Fruit fly (Drosophila melanogaster) whole organism, wandering third instar larva: ENCODE data around the gene ex.

Source experiments
- Abd-B ChIP-seq: fragments of >200 bp; optimal IDR thresholded peaks from 2 replicates; lab custom pipeline; 2017; ENCODE audit warnings: missing biosample characterization, missing genetic modification characterization
- CG32264 ChIP-seq: fragments of 200-800 bp; sonication (Bioruptor generic); optimal IDR thresholded peaks from 2 replicates; lab custom pipeline; 2016; ENCODE audit warnings: missing biosample characterization, missing genetic modification characterization
- CG9705 ChIP-seq: fragments of 200-800 bp; sonication (Bioruptor generic); optimal IDR thresholded peaks from 2 replicates; lab custom pipeline; 2018; ENCODE audit warnings: missing biosample characterization, mild to moderate bottlenecking, missing genetic modification characterization
- Dfd ChIP-seq: fragments of >200 bp; optimal IDR thresholded peaks from 2 replicates; lab custom pipeline; 2017; ENCODE audit warnings: missing biosample characterization, missing genetic modification characterization
- Dif ChIP-seq: fragments of 200-275, 200-300 bp; sonication (Bioruptor generic); optimal IDR thresholded peaks from 2 replicates; lab custom pipeline; 2018; ENCODE audit warnings: missing biosample characterization, missing genetic modification characterization; ENCODE audit not compliant: partially characterized antibody
- GATAd ChIP-seq: sonication (Bioruptor generic); optimal IDR thresholded peaks from 2 replicates; lab custom pipeline; 2016; ENCODE audit warnings: missing biosample characterization, missing genetic modification characterization
- Hnf4 ChIP-seq: fragments of 200-800 bp; sonication (Bioruptor generic); optimal IDR thresholded peaks from 2 replicates; lab custom pipeline; 2016; ENCODE audit warnings: missing biosample characterization, mild to moderate bottlenecking, missing genetic modification characterization
- Hr78 ChIP-seq: fragments of >200 bp; optimal IDR thresholded peaks from 2 replicates; lab custom pipeline; 2017; ENCODE audit warnings: missing biosample characterization, missing genetic modification characterization
- Myc ChIP-seq: fragments of >200 bp; optimal IDR thresholded peaks from 2 replicates; lab custom pipeline; 2017
- OdsH ChIP-seq: fragments of 200-800 bp; sonication (Bioruptor generic); optimal IDR thresholded peaks from 2 replicates; lab custom pipeline; 2016; ENCODE audit warnings: missing biosample characterization, mild to moderate bottlenecking, missing genetic modification characterization
- Rel ChIP-seq, 2 experiments: fragments of 200-800 bp; sonication (Bioruptor generic) in 1 of 2; optimal IDR thresholded peaks; 2 replicates in 1 of 2; 3 replicates in 1 of 2; lab custom pipeline; 2016 to 2019; ENCODE audit warnings: mild to moderate bottlenecking in 2 of 2, missing biosample characterization in 2 of 2, missing genetic modification characterization in 2 of 2, moderate library complexity in 1 of 2
- Sp1 ChIP-seq: fragments of 200-800 bp; sonication (Bioruptor generic); optimal IDR thresholded peaks from 3 replicates; lab custom pipeline; 2019; ENCODE audit warnings: missing biosample characterization, mild to moderate bottlenecking, missing genetic modification characterization, moderate library complexity
- Vsx2 ChIP-seq: fragments of 200-300, 225-300 bp; sonication (Bioruptor generic); optimal IDR thresholded peaks from 2 replicates; lab custom pipeline; 2018; ENCODE audit warnings: missing biosample characterization, missing genetic modification characterization; ENCODE audit not compliant: partially characterized antibody
- br ChIP-seq: fragments of 200-800 bp; sonication (Bioruptor generic); optimal IDR thresholded peaks from 2 replicates; lab custom pipeline; 2016; ENCODE audit warnings: missing biosample characterization, missing genetic modification characterization
- brk ChIP-seq: fragments of 200-800 bp; sonication (Bioruptor generic); optimal IDR thresholded peaks from 2 replicates; lab custom pipeline; 2016; ENCODE audit warnings: missing biosample characterization, mild to moderate bottlenecking, missing genetic modification characterization
- dl ChIP-seq, 2 experiments: fragments of 175-275, 200-275 bp in 1 of 2; fragments of 200-275 bp in 1 of 2; sonication (Bioruptor generic); optimal IDR thresholded peaks; lab custom pipeline; 2018; ENCODE audit warnings: mild to moderate bottlenecking in 2 of 2, missing biosample characterization in 2 of 2, missing genetic modification characterization in 2 of 2, moderate library complexity in 2 of 2; ENCODE audit not compliant: partially characterized antibody in 2 of 2, insufficient read depth in 1 of 2
- dmrt93B ChIP-seq: fragments of 200-800 bp; sonication (Bioruptor generic); optimal IDR thresholded peaks from 2 replicates; lab custom pipeline; 2018; ENCODE audit warnings: missing biosample characterization, mild to moderate bottlenecking, missing genetic modification characterization
- dsf ChIP-seq: sonication (Bioruptor generic); optimal IDR thresholded peaks from 2 replicates; lab custom pipeline; 2016; ENCODE audit warnings: missing biosample characterization, missing genetic modification characterization, borderline replicate concordance
- foxo ChIP-seq, 2 experiments: fragments of 200-800 bp; sonication (Bioruptor generic); optimal IDR thresholded peaks; 2 replicates in 1 of 2; 3 replicates in 1 of 2; lab custom pipeline; 2016 to 2017; ENCODE audit warnings: missing biosample characterization in 2 of 2, missing genetic modification characterization in 2 of 2
- fru ChIP-seq: fragments of 200-800 bp; sonication (Bioruptor generic); optimal IDR thresholded peaks from 3 replicates; lab custom pipeline; 2016; ENCODE audit warnings: missing biosample characterization, mild to moderate bottlenecking, missing genetic modification characterization
- h ChIP-seq: fragments of 200-800 bp; sonication (Bioruptor generic); optimal IDR thresholded peaks from 3 replicates; lab custom pipeline; 2016; ENCODE audit warnings: missing biosample characterization, mild to moderate bottlenecking, missing genetic modification characterization
- jim ChIP-seq: fragments of 175-275, 200-325 bp; sonication (Bioruptor generic); optimal IDR thresholded peaks from 2 replicates; lab custom pipeline; 2016; ENCODE audit warnings: missing biosample characterization, mild to moderate bottlenecking, missing genetic modification characterization
- pan ChIP-seq: fragments of >200 bp; optimal IDR thresholded peaks from 2 replicates; lab custom pipeline; 2017
- rgr ChIP-seq: fragments of 200-800 bp; sonication (Bioruptor generic); optimal IDR thresholded peaks from 3 replicates; lab custom pipeline; 2016; ENCODE audit warnings: missing biosample characterization, mild to moderate bottlenecking, missing genetic modification characterization
- sv ChIP-seq: fragments of 200-800 bp; sonication (Bioruptor generic); optimal IDR thresholded peaks from 3 replicates; lab custom pipeline; 2016; ENCODE audit warnings: missing biosample characterization, missing genetic modification characterization
- woc ChIP-seq: sonication (Bioruptor generic); optimal IDR thresholded peaks from 2 replicates; lab custom pipeline; 2016; ENCODE audit warnings: missing biosample characterization, mild to moderate bottlenecking, missing genetic modification characterization

ex gene

DNA sequence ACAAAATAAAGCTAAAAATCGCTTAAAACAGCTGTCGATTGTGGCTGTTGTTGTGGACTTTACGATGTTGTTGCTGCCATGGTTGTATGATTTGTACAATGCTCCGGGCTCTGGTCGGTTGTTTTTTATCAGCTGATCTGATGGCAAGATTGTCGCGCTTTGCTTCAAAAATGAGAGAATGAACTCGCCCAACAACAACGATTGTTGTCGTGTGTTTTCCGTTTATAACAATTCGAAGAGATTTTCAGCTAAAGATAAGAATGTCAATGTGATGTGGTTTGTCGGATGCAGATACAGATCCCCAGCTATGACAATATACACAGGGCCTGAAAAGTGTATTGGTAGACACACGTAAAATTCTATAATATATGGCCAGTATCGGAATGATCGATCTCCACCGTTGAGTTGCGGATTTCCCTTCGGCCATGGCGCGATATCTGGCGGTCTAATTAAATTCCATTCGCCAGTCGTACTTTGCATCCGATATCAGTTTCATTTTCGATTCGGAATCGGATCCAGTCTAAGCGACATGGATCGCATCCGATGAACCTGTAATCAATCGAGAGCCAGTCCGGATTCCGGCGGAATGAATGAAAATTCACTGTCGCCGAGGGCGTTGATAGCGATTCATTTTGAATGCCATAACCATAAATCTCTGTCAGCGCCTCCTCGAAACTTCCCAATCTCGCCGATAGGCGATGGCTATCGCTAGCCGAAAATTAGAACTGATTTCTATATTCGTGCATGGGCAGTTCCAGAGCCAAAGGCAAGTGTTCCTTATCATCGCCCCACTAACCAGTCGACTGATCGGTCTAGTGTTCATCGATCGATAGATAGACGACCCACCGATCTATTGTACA is 64.6 kb downstream of the ex start:
- TF ChIP-seq Rel (GFP tag; optimal IDR thresholded peaks at IDR 0.05; lab: Kevin White, UChicago) (no peak), Rel (tag; optimal IDR thresholded peaks at IDR 0.05; lab: Kevin White, UChicago) (peak; percentile 33), Dif (GFP tag; lab: Kevin White, UChicago) (no peak), br (GFP tag; lab: Kevin White, UChicago) (no peak), dmrt93B (GFP tag; lab: Kevin White, UChicago) (no peak), Vsx2 (GFP tag; lab: Kevin White, UChicago) (no peak), fru (GFP tag; lab: Kevin White, UChicago) (no peak), dsf (GFP tag; lab: Kevin White, UChicago) (no peak), Dfd (GFP tag; lab: Kevin White, UChicago) (no peak), CG9705 (no peak)

DNA sequence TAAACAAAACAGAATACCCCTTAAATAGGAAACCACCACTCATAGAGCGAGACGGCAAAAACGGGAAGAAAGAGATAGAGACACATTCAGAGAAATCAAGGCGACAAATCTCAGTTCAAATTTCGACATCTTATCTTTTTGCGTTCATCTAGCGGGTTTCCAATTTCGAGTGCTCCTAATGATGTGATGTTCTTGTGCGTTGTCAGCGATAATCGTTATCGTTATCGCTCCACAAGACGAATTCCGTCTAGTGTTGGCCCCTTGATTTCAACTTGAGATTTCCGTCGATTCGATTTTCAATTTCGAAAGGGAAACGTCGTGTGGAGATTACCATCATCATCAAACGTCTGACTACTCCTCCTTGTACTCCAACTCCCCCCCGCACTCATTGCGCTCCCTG is 65.4 kb downstream of the ex start:
- no peak for TF ChIP-seq GATAd
- TF ChIP-seq CG9705, result no peak

DNA sequence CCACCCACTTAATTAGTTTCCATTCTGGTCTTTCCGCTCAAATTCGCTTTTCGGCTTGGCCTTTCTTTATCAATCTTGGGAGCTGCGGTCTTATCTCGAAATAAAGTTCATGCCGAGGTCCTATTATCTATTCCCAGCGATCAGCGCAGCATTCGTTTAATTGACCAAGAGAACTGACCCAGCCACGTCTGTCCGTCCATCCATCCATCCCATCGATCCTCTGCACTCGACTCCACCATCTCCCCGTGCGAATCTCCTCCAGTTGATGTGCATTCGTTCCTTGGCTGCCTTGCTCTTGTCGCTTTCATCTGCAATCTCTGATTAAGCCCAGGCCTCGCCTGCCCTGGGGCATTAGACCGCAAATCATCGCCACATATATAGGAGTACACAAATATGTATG is 65.8 kb downstream of the ex start:
- TF ChIP-seq GATAd (no peak), CG9705 (no peak), pan (lab: Kevin White, UChicago) (no peak), Abd-B (GFP tag; lab: Kevin White, UChicago) (no peak), dl (GFP tag; optimal IDR thresholded peaks at IDR 0.05; lab: Kevin White, UChicago; ENCODE audit: insufficient read depth in 1 of 2, partially characterized antibody in 2 of 2) (no peak), Dif (GFP tag; lab: Kevin White, UChicago) (no peak), h (GFP tag; lab: Kevin White, UChicago) (no peak), sv (no peak), OdsH (GFP tag; lab: Kevin White, UChicago) (no peak), Hr78 (GFP tag; lab: Kevin White, UChicago) (no peak), Hnf4 (GFP tag; lab: Kevin White, UChicago) (no peak), CG32264 (GFP tag; lab: Kevin White, UChicago) (no peak), rgr (GFP tag; lab: Kevin White, UChicago) (no peak), Myc (lab: Kevin White, UChicago) (no peak), woc (GFP tag; lab: Kevin White, UChicago) (no peak)

DNA sequence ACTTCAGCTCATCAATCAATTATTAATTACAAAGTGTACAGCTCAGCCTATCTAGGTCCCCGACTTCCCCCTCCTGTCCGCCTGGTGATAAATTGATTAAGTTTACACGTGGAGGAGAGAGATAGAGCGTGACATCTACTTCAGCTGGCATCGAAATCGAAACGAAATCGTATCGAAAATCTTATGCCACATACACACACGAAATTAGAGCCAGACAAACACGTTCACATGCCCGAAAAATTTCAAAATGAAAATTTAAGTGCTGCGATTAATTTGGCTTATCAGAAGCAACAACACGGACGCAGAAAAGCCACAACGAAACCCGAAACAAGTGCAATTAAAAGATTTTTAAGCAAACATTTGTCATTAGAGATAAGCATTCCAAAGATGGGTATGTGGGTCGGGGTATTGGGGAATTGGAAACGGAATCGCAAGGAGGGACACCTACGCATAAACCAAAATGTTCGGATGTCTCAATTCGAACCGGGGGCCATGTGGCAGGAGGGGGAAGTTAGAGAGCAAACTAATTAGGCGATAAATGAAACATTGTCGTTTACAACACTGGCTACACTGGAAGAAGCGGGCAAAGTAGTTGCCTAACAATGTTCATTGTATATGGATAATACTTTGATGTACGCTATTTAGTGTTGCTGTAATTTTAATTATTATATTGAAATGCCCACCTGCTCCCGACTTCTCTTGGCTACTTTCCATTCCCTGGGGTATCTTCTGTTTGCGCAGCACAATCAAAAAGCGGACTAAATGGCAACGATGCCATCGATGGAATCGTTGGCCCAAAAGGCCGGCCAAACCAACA is 66.8 kb downstream of the ex start:
- no peak for TF ChIP-seq h (GFP tag; lab: Kevin White, UChicago)
- no peak for TF ChIP-seq CG32264 (GFP tag; lab: Kevin White, UChicago)
- no peak for TF ChIP-seq jim (GFP tag; lab: Kevin White, UChicago)
- no peak for TF ChIP-seq Abd-B (GFP tag; lab: Kevin White, UChicago)
- TF ChIP-seq br (GFP tag; lab: Kevin White, UChicago), result no peak
- no peak for TF ChIP-seq GATAd
- TF ChIP-seq fru (GFP tag; lab: Kevin White, UChicago), result no peak
- no peak for TF ChIP-seq dsf (GFP tag; lab: Kevin White, UChicago)
- no peak for TF ChIP-seq Dfd (GFP tag; lab: Kevin White, UChicago)
- no peak for TF ChIP-seq foxo (GFP tag; optimal IDR thresholded peaks at IDR 0.05; lab: Kevin White, UChicago)
- TF ChIP-seq CG9705, result no peak
- TF ChIP-seq brk, result no peak
- TF ChIP-seq woc (GFP tag; lab: Kevin White, UChicago), result no peak
- TF ChIP-seq dmrt93B (GFP tag; lab: Kevin White, UChicago), result no peak
- no peak for TF ChIP-seq OdsH (GFP tag; lab: Kevin White, UChicago)
- no peak for TF ChIP-seq Myc (lab: Kevin White, UChicago)
- no peak for TF ChIP-seq Sp1
- TF ChIP-seq, all 38 proteins: peak for 0
